Fruit fly (Drosophila melanogaster) whole organism: Measurements from ENCODE around the gene CG44532.

Experiments used
- EcR ChIP-seq, 2 experiments: fragments of >200 bp; optimal IDR thresholded peaks; 2 replicates each; lab custom pipeline; 2017; ENCODE audit warnings: missing biosample characterization in 2 of 2, missing genetic modification characterization in 2 of 2, missing genetic modification reagents in 2 of 2
- psq ChIP-seq: fragments of >200 bp; optimal IDR thresholded peaks from 2 replicates; lab custom pipeline; 2017
- usp ChIP-seq: fragments of >200 bp; optimal IDR thresholded peaks from 2 replicates; lab custom pipeline; 2017; ENCODE audit warnings: missing biosample characterization, missing genetic modification characterization, mixed read lengths

dm6 chrX:9195311-9195710 lies 33.4 kb downstream of the CG44532 start:
- no peak for TF ChIP-seq usp (GFP tag; lab: Kevin White, UChicago)
- TF ChIP-seq EcR (GFP tag; optimal IDR thresholded peaks at IDR 0.05; lab: Kevin White, UChicago), result no peak
- TF ChIP-seq psq, result no peak
